Worm (Caenorhabditis elegans) whole organism, mixed stage, embryonic: ENCODE data around the gene wars-1.
A peak's percentile ranks its signal among the peaks of the same experiment; 100 is the strongest.

ENCODE experiments used
- elt-1 ChIP-seq: sonication (generic microtip); optimal IDR thresholded peaks from 2 replicates; lab custom pipeline; 2017; ENCODE audit warnings: missing genetic modification characterization, mild to moderate bottlenecking, missing compliant biosample characterization, antibody characterized with exemption, moderate library complexity, borderline replicate concordance; ENCODE audit not compliant: insufficient read depth
- mls-2 ChIP-seq: sonication (generic microtip); optimal IDR thresholded peaks from 2 replicates; lab custom pipeline; 2016; ENCODE audit warnings: mild to moderate bottlenecking, missing genetic modification characterization, moderate library complexity, missing compliant biosample characterization
- nhr-2 ChIP-seq: fragments of 150-350 bp; optimal IDR thresholded peaks from 2 replicates; lab custom pipeline; 2014; ENCODE audit warnings: missing biosample characterization, missing genetic modification characterization
- nhr-237 ChIP-seq: fragments of 150-350 bp; optimal IDR thresholded peaks from 2 replicates; lab custom pipeline; 2014; ENCODE audit warnings: missing biosample characterization, missing genetic modification characterization
- pha-4 ChIP-seq: fragments of 150-350 bp; optimal IDR thresholded peaks from 2 replicates; lab custom pipeline; 2018; ENCODE audit warnings: missing biosample characterization, missing genetic modification reagents, missing genetic modification characterization
- unc-62 ChIP-seq: fragments of 150-350 bp; optimal IDR thresholded peaks from 2 replicates; lab custom pipeline; 2014; ENCODE audit warnings: missing biosample characterization, missing genetic modification reagents, missing genetic modification characterization
- zip-8 ChIP-seq: fragments of 150-350 bp; optimal IDR thresholded peaks from 2 replicates; lab custom pipeline; 2014; ENCODE audit warnings: missing biosample characterization, missing genetic modification characterization

DNA sequence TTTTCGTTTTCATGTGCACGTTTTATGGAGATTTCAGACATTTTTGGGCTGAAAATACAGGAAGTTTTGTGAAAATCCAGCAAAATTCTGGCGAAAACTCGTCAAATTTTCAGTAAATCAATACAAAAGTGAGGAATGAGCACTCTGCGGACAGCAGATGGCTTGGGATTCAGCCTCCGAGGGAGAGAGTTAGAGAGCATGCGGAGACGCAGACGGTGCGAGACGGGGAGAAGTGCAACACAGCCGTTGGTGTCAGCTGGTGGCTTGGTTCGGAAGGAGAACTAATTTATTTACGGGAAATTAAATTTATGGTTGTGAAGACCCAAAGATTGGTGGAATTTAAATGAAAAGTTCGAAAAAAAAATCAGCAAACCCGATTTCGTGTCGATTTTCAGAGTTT, 50.4 kb downstream of the wars-1 start, which contains the start of gene C54E10.6:
- TF ChIP-seq zip-8 (tag; lab: Kevin White, UChicago), result no peak
- TF ChIP-seq elt-1, result no peak
- peak; percentile 23 for TF ChIP-seq unc-62 (GFP tag; lab: Kevin White, UChicago)
- TF ChIP-seq nhr-237 (tag; lab: Kevin White, UChicago), result no peak
- no peak for TF ChIP-seq pha-4 (tag; lab: Kevin White, UChicago)
- no peak for TF ChIP-seq mls-2 (tag; lab: Kevin White, UChicago)
- no peak for TF ChIP-seq nhr-2 (tag; lab: Kevin White, UChicago)
